Worm (Caenorhabditis elegans) whole organism, L4 larva: ENCODE data around the gene str-48.

Source experiments
- F10B5.3 ChIP-seq: sonication (generic microtip); optimal IDR thresholded peaks from 2 replicates; lab custom pipeline; 2016; ENCODE audit warnings: mild to moderate bottlenecking, missing genetic modification characterization, missing compliant biosample characterization
- F37D6.2 ChIP-seq: sonication (generic microtip); optimal IDR thresholded peaks from 2 replicates; lab custom pipeline; 2016; ENCODE audit warnings: mild to moderate bottlenecking, missing genetic modification characterization, missing compliant biosample characterization
- T20F7.1 ChIP-seq: fragments of 200-800 bp; sonication (Bioruptor generic); optimal IDR thresholded peaks from 2 replicates; lab custom pipeline; 2018; ENCODE audit warnings: mild to moderate bottlenecking, missing genetic modification characterization, missing compliant biosample characterization
- aha-1 ChIP-seq: fragments of 150-350 bp; peaks from one replicate; lab custom pipeline; 2014; ENCODE audit warnings: missing biosample characterization, missing genetic modification characterization
- ama-1 ChIP-seq: fragments of 150-350 bp; optimal IDR thresholded peaks from 2 replicates; lab custom pipeline; 2014; ENCODE audit warnings: inconsistent platforms, mixed read lengths
- daf-16 ChIP-seq, 3 experiments: sonication (generic microtip); optimal IDR thresholded peaks; 2 replicates each; lab custom pipeline; 2016 to 2017; ENCODE audit warnings: missing genetic modification characterization in 3 of 3, missing genetic modification reagents in 3 of 3, mild to moderate bottlenecking in 2 of 3, missing compliant biosample characterization in 2 of 3, missing biosample characterization in 1 of 3, moderate library complexity in 1 of 3
- dmd-8 ChIP-seq: fragments of 200-800 bp; sonication (Bioruptor generic); IDR thresholded peaks from 2 replicates; pipeline ENCODE4 v1.3.6; 2022; ENCODE audit warnings: missing genetic modification characterization, missing compliant biosample characterization
- dpl-1 ChIP-seq: fragments of 150-350 bp; optimal IDR thresholded peaks from 2 replicates; lab custom pipeline; 2014; ENCODE audit warnings: missing biosample characterization, missing genetic modification reagents, missing genetic modification characterization
- dve-1 ChIP-seq: sonication (generic microtip); optimal IDR thresholded peaks from 2 replicates; lab custom pipeline; 2017; ENCODE audit warnings: antibody characterized with exemption, mild to moderate bottlenecking, missing genetic modification characterization, missing compliant biosample characterization; ENCODE audit not compliant: insufficient read depth
- egl-43 ChIP-seq: fragments of 200-800 bp; sonication (Bioruptor generic); IDR thresholded peaks from 2 replicates; pipeline ENCODE4 v1.3.6; 2022; ENCODE audit warnings: missing genetic modification reagents, missing genetic modification characterization, missing compliant biosample characterization
- hlh-30 ChIP-seq: sonication (generic microtip); optimal IDR thresholded peaks from 2 replicates; lab custom pipeline; 2017; ENCODE audit warnings: antibody characterized with exemption, mild to moderate bottlenecking, missing genetic modification characterization, missing compliant biosample characterization; ENCODE audit not compliant: insufficient read depth
- hmg-1.1 ChIP-seq: fragments of 200-800 bp; sonication (Bioruptor generic); IDR thresholded peaks from 2 replicates; pipeline ENCODE4 v1.3.6; 2022; ENCODE audit warnings: missing genetic modification reagents, missing genetic modification characterization, missing compliant biosample characterization
- lin-13 ChIP-seq: fragments of 150-350 bp; optimal IDR thresholded peaks from 2 replicates; lab custom pipeline; 2014; ENCODE audit warnings: missing biosample characterization, missing genetic modification reagents, missing genetic modification characterization
- lir-3 ChIP-seq: sonication (generic microtip); optimal IDR thresholded peaks from 2 replicates; lab custom pipeline; 2016; ENCODE audit warnings: mild to moderate bottlenecking, missing genetic modification characterization, missing compliant biosample characterization
- mdl-1 ChIP-seq, 2 experiments: fragments of 150-350 bp in 1 of 2; sonication (generic microtip) in 1 of 2; optimal IDR thresholded peaks; 2 replicates each; lab custom pipeline; 2014 to 2017; ENCODE audit warnings: missing biosample characterization in 2 of 2, missing genetic modification characterization in 2 of 2
- mdt-29 ChIP-seq: fragments of 200-800 bp; sonication (Bioruptor generic); IDR thresholded peaks from 2 replicates; pipeline ENCODE4 v1.3.6; 2022; ENCODE audit warnings: missing genetic modification reagents, missing genetic modification characterization, missing compliant biosample characterization
- mxl-3 ChIP-seq: fragments of 200-800 bp; sonication (Bioruptor generic); optimal IDR thresholded peaks from 2 replicates; lab custom pipeline; 2018; ENCODE audit warnings: mild to moderate bottlenecking, missing genetic modification characterization, missing compliant biosample characterization
- nhr-111 ChIP-seq: fragments of 200-800 bp; sonication (Bioruptor generic); optimal IDR thresholded peaks from 2 replicates; lab custom pipeline; 2018; ENCODE audit warnings: mild to moderate bottlenecking, missing genetic modification characterization, missing compliant biosample characterization
- nhr-6 ChIP-seq: fragments of 150-350 bp; optimal IDR thresholded peaks from 2 replicates; lab custom pipeline; 2014; ENCODE audit warnings: missing biosample characterization, missing genetic modification characterization
- pha-4 ChIP-seq, 2 experiments: fragments of 150-350 bp in 1 of 2; fragments of 200-800 bp in 1 of 2; sonication (Bioruptor generic) in 1 of 2; IDR thresholded peaks in 1 of 2; optimal IDR thresholded peaks in 1 of 2; 2 replicates each; pipeline versions ENCODE4 v1.3.6 to Lab custom; 2014 to 2022; ENCODE audit warnings: missing genetic modification characterization in 2 of 2, missing genetic modification reagents in 2 of 2, missing biosample characterization in 1 of 2, missing compliant biosample characterization in 1 of 2
- unc-62 ChIP-seq, 3 experiments: fragments of 150-350 bp in 1 of 3; sonication (generic microtip); optimal IDR thresholded peaks in 2 of 3; peaks in 1 of 3; 1 replicate in 1 of 3; 2 replicates in 2 of 3; lab custom pipeline; 2014 to 2017; ENCODE audit warnings: missing biosample characterization in 3 of 3, missing genetic modification characterization in 3 of 3, missing genetic modification reagents in 3 of 3, missing genotype in 1 of 3
- zfp-2 ChIP-seq: sonication (generic microtip); optimal IDR thresholded peaks from 2 replicates; lab custom pipeline; 2016; ENCODE audit warnings: mild to moderate bottlenecking, missing genetic modification characterization, missing compliant biosample characterization
- zip-2 ChIP-seq: fragments of 150-350 bp; optimal IDR thresholded peaks from 2 replicates; lab custom pipeline; 2014; ENCODE audit warnings: missing biosample characterization, missing genetic modification characterization
- ztf-7 ChIP-seq: fragments of 150-350 bp; optimal IDR thresholded peaks from 2 replicates; lab custom pipeline; 2014; ENCODE audit warnings: missing biosample characterization, missing genetic modification characterization

Gene str-48

DNA sequence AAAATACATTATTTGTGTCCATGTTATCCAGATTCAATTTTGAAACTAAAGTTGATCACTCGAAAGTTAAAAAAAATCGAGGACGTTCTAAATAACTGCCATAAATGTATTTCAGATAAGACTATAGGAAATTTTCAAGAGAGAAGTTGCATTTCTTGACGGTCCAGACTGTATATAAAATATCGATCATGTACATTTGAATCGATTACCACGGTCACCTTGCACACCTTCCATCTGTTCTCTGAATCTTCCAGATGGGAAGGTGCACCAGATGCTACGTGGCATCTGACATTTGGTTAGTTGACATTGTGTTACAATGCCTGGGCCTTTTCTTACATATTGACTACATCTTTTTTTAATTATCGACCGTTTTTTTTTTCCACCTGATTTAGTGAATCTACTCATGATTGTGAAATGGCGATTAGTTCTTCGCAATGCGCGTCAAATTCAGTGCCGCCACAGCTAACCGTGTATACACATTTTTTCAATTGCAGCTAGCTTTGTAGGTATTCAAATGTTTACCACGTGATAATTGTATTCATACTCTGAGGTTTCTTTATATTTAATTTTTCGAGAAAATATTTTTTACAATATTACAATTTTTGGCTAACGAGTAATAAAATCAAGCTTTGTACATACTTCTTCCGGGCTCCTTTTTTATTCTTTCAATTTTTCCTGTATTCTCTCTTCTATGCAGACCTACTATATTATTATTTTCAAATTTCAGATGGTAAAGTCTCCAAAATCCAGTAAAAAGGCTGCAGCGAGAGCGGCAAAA, 46.4 kb downstream of the str-48 start, which contains the start of gene skr-16:
Gene skr-16, plus strand, starts transcription at position 728 of the 778 bp plus-strand sequence.
- TF ChIP-seq dmd-8 (GFP tag; lab: Robert Waterston, UW) (no peak), F37D6.2 (tag; lab: Kevin White, UChicago) (no peak), T20F7.1 (peak; percentile 21), lin-13 (GFP tag; lab: Kevin White, UChicago) (no peak), hlh-30 (tag; lab: Kevin White, UChicago) (peak; percentile 84), aha-1 (tag; lab: Kevin White, UChicago) (peak; percentile 29), dpl-1 (GFP tag; lab: Kevin White, UChicago) (peak; percentile 48), unc-62 (GFP tag; optimal IDR thresholded peaks at IDR 0.05 in 1 of 2; lab: Kevin White, UChicago) (peak in 1 of 2 experiments; percentile 23), unc-62 (tag; optimal IDR thresholded peaks at IDR 0.05; lab: Kevin White, UChicago) (no peak), pha-4 (GFP tag; IDR thresholded peaks at IDR 0.05; lab: Robert Waterston, UW) (no peak), pha-4 (tag; optimal IDR thresholded peaks at IDR 0.05; lab: Kevin White, UChicago) (no peak), mdl-1 (tag; optimal IDR thresholded peaks at IDR 0.05; lab: Kevin White, UChicago) (peak in 1 of 2 experiments; percentile 54), daf-16 (GFP tag; optimal IDR thresholded peaks at IDR 0.05; lab: Kevin White, UChicago) (no peak), daf-16 (tag; optimal IDR thresholded peaks at IDR 0.05; lab: Kevin White, UChicago) (peak; percentile 33), dve-1 (peak; percentile 45)

DNA sequence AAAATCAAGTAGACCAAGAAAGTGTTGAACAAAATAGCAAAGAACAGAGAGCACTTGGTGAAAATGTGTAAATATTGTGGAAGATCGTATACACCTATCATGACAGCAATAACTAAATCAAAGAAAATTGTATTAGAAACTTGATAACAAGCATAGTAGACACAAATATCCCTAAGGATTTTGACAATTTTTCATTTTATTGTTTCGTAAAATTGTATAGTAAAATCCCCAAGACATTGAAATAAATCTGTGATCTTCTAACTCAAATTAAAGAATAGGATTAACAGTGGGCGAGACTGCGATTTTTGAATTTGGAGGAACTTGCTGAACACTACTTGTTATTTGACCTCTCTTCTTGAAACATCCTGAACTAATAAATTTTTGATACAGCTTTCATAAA, 49.4 kb downstream of the str-48 start, which contains the start of gene str-220:
Gene str-220, minus strand, starts transcription at position 101 of the 400 bp plus-strand sequence.
- no peak for TF ChIP-seq T20F7.1
- no peak for TF ChIP-seq aha-1 (tag; lab: Kevin White, UChicago)

DNA sequence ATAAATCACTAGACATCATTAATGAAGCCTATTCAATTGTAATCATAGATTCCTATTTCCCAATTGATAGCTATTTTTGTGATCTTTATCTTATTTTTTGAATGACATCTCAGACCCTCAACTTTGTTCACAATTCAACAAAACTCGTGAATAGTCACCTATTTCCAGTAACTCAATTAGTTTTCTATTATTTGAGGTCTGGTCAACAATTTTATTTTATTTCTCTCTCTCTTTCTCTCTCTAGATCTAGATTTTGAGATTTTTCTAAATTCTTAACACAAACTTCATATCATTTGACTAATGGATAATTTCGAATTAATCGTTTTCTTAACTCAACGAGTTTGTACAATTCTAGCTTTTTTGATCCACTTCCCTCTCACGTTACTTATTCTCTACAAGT, 51.7 kb downstream of the str-48 start, which contains the start of gene str-1:
Gene str-1, plus strand, starts transcription at position 301 of the 400 bp plus-strand sequence.
- TF ChIP-seq zip-2 (tag; lab: Kevin White, UChicago) = no peak
- TF ChIP-seq ama-1 (lab: Kevin White, UChicago) = no peak
- TF ChIP-seq lir-3 (tag; lab: Kevin White, UChicago) = no peak
- TF ChIP-seq nhr-111 (GFP tag; lab: Kevin White, UChicago) = no peak
- TF ChIP-seq mdt-29 (GFP tag; lab: Robert Waterston, UW) = no peak
- TF ChIP-seq mxl-3 (GFP tag; lab: Kevin White, UChicago) = no peak
- no peak for TF ChIP-seq hmg-1.1 (GFP tag; lab: Robert Waterston, UW)
- TF ChIP-seq zfp-2 (tag; lab: Kevin White, UChicago) = no peak
- no peak for TF ChIP-seq dve-1
- no peak for TF ChIP-seq egl-43
- no peak for TF ChIP-seq ztf-7
- TF ChIP-seq F10B5.3 (tag; lab: Kevin White, UChicago) = no peak
- no peak for TF ChIP-seq nhr-6 (tag; lab: Kevin White, UChicago)
